Worm (Caenorhabditis elegans): ENCODE results near the gene cogc-6.

cogc-6 gene

ce11 chrV:8203085-8203643 is 18.0 kb downstream of the cogc-6 start, which contains the start of gene cest-17:
Gene cest-17, plus strand, starts transcription at chrV:8203332.
- no peak for TF ChIP-seq daf-16 (GFP tag; optimal IDR thresholded peaks at IDR 0.05)
- peak; percentile 71 for TF ChIP-seq daf-16 (tag; optimal IDR thresholded peaks at IDR 0.05)
- peak in 1 of 2 experiments; percentile 57 for TF ChIP-seq unc-62 (GFP tag; optimal IDR thresholded peaks at IDR 0.05 in 1 of 2)
- no peak for TF ChIP-seq unc-62 (tag; optimal IDR thresholded peaks at IDR 0.05)
- TF ChIP-seq ceh-44 (GFP tag; IDR thresholded peaks at IDR 0.05), result no peak
- peak; percentile 5 for TF ChIP-seq mep-1 (tag; optimal IDR thresholded peaks at IDR 0.05)
- TF ChIP-seq F10B5.3 (tag; optimal IDR thresholded peaks at IDR 0.05), result no peak
- TF ChIP-seq hlh-11 (tag; optimal IDR thresholded peaks at IDR 0.05), result peak; percentile 8
- TF ChIP-seq dve-1 (tag; optimal IDR thresholded peaks at IDR 0.05; ENCODE audit: insufficient read depth), result peak; percentile 36
- TF ChIP-seq nhr-42 (GFP tag; IDR thresholded peaks at IDR 0.05), result no peak
- peak; percentile 11 for TF ChIP-seq mes-2 (tag; optimal IDR thresholded peaks at IDR 0.05; ENCODE audit: poor library complexity, severe bottlenecking)
- peak; percentile 37 for TF ChIP-seq nhr-6 (tag; optimal IDR thresholded peaks at IDR 0.05)
- peak; percentile 28 for TF ChIP-seq nhr-28 (tag; optimal IDR thresholded peaks at IDR 0.05)

- TF ChIP-seq ctbp-1 (GFP tag; IDR thresholded peaks at IDR 0.05), result no peak
- no peak for TF ChIP-seq nhr-42 (GFP tag; IDR thresholded peaks at IDR 0.05)
- TF ChIP-seq ZK337.2 (GFP tag; IDR thresholded peaks at IDR 0.05), result no peak
- no peak for TF ChIP-seq fos-1 (tag; optimal IDR thresholded peaks at IDR 0.05)
- TF ChIP-seq nhr-28 (tag; optimal IDR thresholded peaks at IDR 0.05), result peak; percentile 39
- no peak for TF ChIP-seq Y75B8A.6 (GFP tag; IDR thresholded peaks at IDR 0.05)
- no peak for TF ChIP-seq spr-1 (tag; optimal IDR thresholded peaks at IDR 0.05)
- TF ChIP-seq ceh-32 (tag; optimal IDR thresholded peaks at IDR 0.05; ENCODE audit: poor library complexity), result no peak
- TF ChIP-seq mdl-1 (tag; optimal IDR thresholded peaks at IDR 0.05), result no peak
- no peak for TF ChIP-seq F49E8.2 (tag; optimal IDR thresholded peaks at IDR 0.05; ENCODE audit: borderline replicate concordance)
- no peak for TF ChIP-seq F10B5.3 (tag; optimal IDR thresholded peaks at IDR 0.05)
- no peak for TF ChIP-seq Y5F2A.4 (GFP tag; optimal IDR thresholded peaks at IDR 0.05)
- TF ChIP-seq Y48G9A.11 (GFP tag; IDR thresholded peaks at IDR 0.05), result no peak
- no peak for TF ChIP-seq ama-1 (optimal IDR thresholded peaks at IDR 0.05)
- TF ChIP-seq lin-13 (GFP tag; optimal IDR thresholded peaks at IDR 0.05), result no peak
- TF ChIP-seq hlh-30 (tag; optimal IDR thresholded peaks at IDR 0.05; ENCODE audit: insufficient read depth), result no peak
- TF ChIP-seq ztf-11 (tag; optimal IDR thresholded peaks at IDR 0.05), result no peak
- TF ChIP-seq pha-4 (GFP tag; IDR thresholded peaks at IDR 0.05), result no peak
- TF ChIP-seq pha-4 (tag; optimal IDR thresholded peaks at IDR 0.05), result no peak
- TF ChIP-seq Y105C5A.15 (GFP tag; IDR thresholded peaks at IDR 0.05), result no peak
- no peak for TF ChIP-seq ztf-7 (tag; optimal IDR thresholded peaks at IDR 0.05)
- peak; percentile 46 for TF ChIP-seq aha-1 (tag)
- TF ChIP-seq nhr-237 (tag; optimal IDR thresholded peaks at IDR 0.05), result no peak
- TF ChIP-seq nhr-77 (tag; optimal IDR thresholded peaks at IDR 0.05), result no peak
- TF ChIP-seq duxl-1 (tag; optimal IDR thresholded peaks at IDR 0.05; ENCODE audit: poor library complexity), result no peak
- TF ChIP-seq lin-38 (GFP tag; IDR thresholded peaks at IDR 0.05), result no peak
- TF ChIP-seq snpc-1.2 (GFP tag; IDR thresholded peaks at IDR 0.05), result no peak
- no peak for TF ChIP-seq nhr-102 (tag; optimal IDR thresholded peaks at IDR 0.05)
- peak; percentile 13 for TF ChIP-seq nhr-6 (tag; optimal IDR thresholded peaks at IDR 0.05)
- no peak for TF ChIP-seq egl-43 (GFP tag; IDR thresholded peaks at IDR 0.05)
- TF ChIP-seq dve-1 (tag; optimal IDR thresholded peaks at IDR 0.05; ENCODE audit: insufficient read depth), result peak; percentile 46
- TF ChIP-seq tra-1 (GFP tag; IDR thresholded peaks at IDR 0.05), result no peak
- no peak for TF ChIP-seq madf-9 (GFP tag; conservative IDR thresholded peaks at IDR 0.05)
- TF ChIP-seq attf-4 (tag; optimal IDR thresholded peaks at IDR 0.05), result no peak
- TF ChIP-seq gei-8 (GFP tag; optimal IDR thresholded peaks at IDR 0.05), result no peak
- TF ChIP-seq zip-2 (tag; optimal IDR thresholded peaks at IDR 0.05), result no peak
- peak in 1 of 2 experiments; percentile 76 for TF ChIP-seq daf-16 (GFP tag; optimal IDR thresholded peaks at IDR 0.05)
- no peak for TF ChIP-seq daf-16 (tag; optimal IDR thresholded peaks at IDR 0.05)
- TF ChIP-seq lin-15B (tag; optimal IDR thresholded peaks at IDR 0.05), result no peak
- no peak for TF ChIP-seq lin-1 (GFP tag; IDR thresholded peaks at IDR 0.05)
- TF ChIP-seq hif-1 (tag; optimal IDR thresholded peaks at IDR 0.05), result no peak
- TF ChIP-seq hlh-11 (tag; optimal IDR thresholded peaks at IDR 0.05), result peak; percentile 19
- TF ChIP-seq lin-29 (GFP tag; IDR thresholded peaks at IDR 0.05), result no peak
These were observed 19.8 kb downstream of the cogc-6 start, which contains the start of gene cri-2 for ce11 chrV:8201229-8201858. Gene cri-2, plus strand, starts transcription at chrV:8201808.

All from whole organism, L4 larva.